Worm (Caenorhabditis elegans) whole organism, L3 larva: ENCODE measurements around the gene F54E2.5.

ENCODE experiments used
- R02D3.7 ChIP-seq: fragments of 150-350 bp; optimal IDR thresholded peaks from 2 replicates; lab custom pipeline; 2014; ENCODE audit warnings: missing biosample characterization, missing genetic modification characterization
- ZK546.5 ChIP-seq: sonication (generic microtip); optimal IDR thresholded peaks from 2 replicates; lab custom pipeline; 2017; ENCODE audit warnings: missing biosample characterization, missing genetic modification characterization
- ama-1 ChIP-seq: fragments of 150-350 bp; optimal IDR thresholded peaks from 2 replicates; lab custom pipeline; 2018
- ceh-82 ChIP-seq: fragments of 150-350 bp; optimal IDR thresholded peaks from 2 replicates; lab custom pipeline; 2014; ENCODE audit warnings: missing biosample characterization, missing genetic modification characterization
- ceh-9 ChIP-seq: sonication (generic microtip); optimal IDR thresholded peaks from 2 replicates; lab custom pipeline; 2018; ENCODE audit warnings: missing biosample characterization, missing genetic modification characterization
- egl-27 ChIP-seq: sonication (generic microtip); optimal IDR thresholded peaks from 4 replicates; lab custom pipeline; 2017; ENCODE audit warnings: missing biosample characterization, missing genetic modification reagents, missing genetic modification characterization
- egl-5 ChIP-seq: fragments of 150-350 bp; optimal IDR thresholded peaks from 2 replicates; lab custom pipeline; 2017; ENCODE audit warnings: missing biosample characterization, missing genetic modification reagents, missing genetic modification characterization, inconsistent platforms
- elt-1 ChIP-seq: fragments of 150-350 bp; optimal IDR thresholded peaks from 2 replicates; lab custom pipeline; 2014; ENCODE audit warnings: missing biosample characterization, missing genetic modification characterization
- elt-2 ChIP-seq: sonication (generic microtip); optimal IDR thresholded peaks from 2 replicates; lab custom pipeline; 2016; ENCODE audit warnings: missing genetic modification reagents, mild to moderate bottlenecking, missing genetic modification characterization, missing compliant biosample characterization
- elt-3 ChIP-seq, 3 experiments: fragments of 150-350 bp in 1 of 3; sonication (generic microtip) in 2 of 3; optimal IDR thresholded peaks; 2 replicates in 2 of 3; 4 replicates in 1 of 3; lab custom pipeline; 2014 to 2017; ENCODE audit warnings: missing biosample characterization in 3 of 3, missing genetic modification characterization in 3 of 3
- eor-1 ChIP-seq, 2 experiments: fragments of 150-350 bp; optimal IDR thresholded peaks; 2 replicates each; lab custom pipeline; 2014 to 2018; ENCODE audit warnings: missing biosample characterization in 2 of 2, missing genetic modification characterization in 2 of 2
- fkh-2 ChIP-seq: fragments of 150-350 bp; optimal IDR thresholded peaks from 2 replicates; lab custom pipeline; 2014; ENCODE audit warnings: missing biosample characterization, missing genetic modification reagents, missing genetic modification characterization
- hmg-11 ChIP-seq: sonication (generic microtip); optimal IDR thresholded peaks from 2 replicates; lab custom pipeline; 2016; ENCODE audit warnings: missing genetic modification characterization, missing compliant biosample characterization
- jun-1 ChIP-seq: fragments of 150-350 bp; optimal IDR thresholded peaks from 2 replicates; lab custom pipeline; 2014; ENCODE audit warnings: missing biosample characterization, missing genetic modification reagents, missing genetic modification characterization
- lin-39 ChIP-seq: fragments of 150-350 bp; optimal IDR thresholded peaks from 2 replicates; lab custom pipeline; 2018; ENCODE audit warnings: missing biosample characterization, missing genetic modification reagents, missing genetic modification characterization
- lsy-12 ChIP-seq: sonication (generic microtip); optimal IDR thresholded peaks from 2 replicates; lab custom pipeline; 2016; ENCODE audit warnings: mild to moderate bottlenecking, missing genetic modification characterization, missing compliant biosample characterization
- mdl-1 ChIP-seq: fragments of 150-350 bp; optimal IDR thresholded peaks from 2 replicates; lab custom pipeline; 2014; ENCODE audit warnings: missing biosample characterization, missing genetic modification characterization
- nfya-1 ChIP-seq: sonication (generic microtip); optimal IDR thresholded peaks from 2 replicates; lab custom pipeline; 2017; ENCODE audit warnings: missing genetic modification characterization, mild to moderate bottlenecking, missing compliant biosample characterization, antibody characterized with exemption, moderate library complexity; ENCODE audit not compliant: insufficient read depth
- nhr-23 ChIP-seq: fragments of 150-350 bp; optimal IDR thresholded peaks from 2 replicates; lab custom pipeline; 2014; ENCODE audit warnings: missing biosample characterization, missing genetic modification reagents, missing genetic modification characterization
- nhr-237 ChIP-seq: fragments of 150-350 bp; optimal IDR thresholded peaks from 2 replicates; lab custom pipeline; 2014; ENCODE audit warnings: missing biosample characterization, missing genetic modification characterization
- nhr-25 ChIP-seq: sonication (generic microtip); optimal IDR thresholded peaks from 2 replicates; lab custom pipeline; 2017; ENCODE audit warnings: missing biosample characterization, missing genetic modification characterization
- nhr-43 ChIP-seq: sonication (generic microtip); optimal IDR thresholded peaks from 2 replicates; lab custom pipeline; 2016; ENCODE audit warnings: mild to moderate bottlenecking, missing genetic modification characterization, missing compliant biosample characterization; ENCODE audit not compliant: poor library complexity, severe bottlenecking
- nhr-67 ChIP-seq: fragments of 150-350 bp; optimal IDR thresholded peaks from 2 replicates; lab custom pipeline; 2014; ENCODE audit warnings: missing biosample characterization, missing genetic modification characterization
- nhr-77 ChIP-seq: fragments of 150-350 bp; optimal IDR thresholded peaks from 2 replicates; lab custom pipeline; 2014; ENCODE audit warnings: missing biosample characterization, missing genetic modification characterization
- pha-4 ChIP-seq: fragments of 150-350 bp; optimal IDR thresholded peaks from 2 replicates; lab custom pipeline; 2014; ENCODE audit warnings: missing biosample characterization, missing genetic modification reagents, missing genetic modification characterization
- pqm-1 ChIP-seq: fragments of 150-350 bp; optimal IDR thresholded peaks from 2 replicates; lab custom pipeline; 2017; ENCODE audit warnings: missing biosample characterization, missing genetic modification characterization, inconsistent platforms
- sea-2 ChIP-seq: fragments of 150-350 bp; sonication (generic microtip); optimal IDR thresholded peaks from 4 replicates; lab custom pipeline; 2014; ENCODE audit warnings: missing biosample characterization, missing genetic modification reagents, missing genetic modification characterization
- skn-1 ChIP-seq: fragments of 150-350 bp; optimal IDR thresholded peaks from 2 replicates; lab custom pipeline; 2014; ENCODE audit warnings: missing biosample characterization, missing genetic modification characterization
- snpc-4 ChIP-seq: fragments of 150-350 bp; optimal IDR thresholded peaks from 2 replicates; lab custom pipeline; 2014; ENCODE audit warnings: missing biosample characterization, missing genetic modification characterization
- tbx-2 ChIP-seq: sonication (generic microtip); optimal IDR thresholded peaks from 2 replicates; lab custom pipeline; 2016; ENCODE audit warnings: mild to moderate bottlenecking, missing genetic modification characterization, missing compliant biosample characterization
- unc-62 ChIP-seq: fragments of 150-350 bp; sonication (generic microtip); optimal IDR thresholded peaks from 4 replicates; lab custom pipeline; 2014; ENCODE audit warnings: missing biosample characterization, missing genetic modification reagents, missing genetic modification characterization
- ztf-11 ChIP-seq: fragments of 150-350 bp; optimal IDR thresholded peaks from 2 replicates; lab custom pipeline; 2014; ENCODE audit warnings: missing biosample characterization, missing genetic modification characterization
- ztf-4 ChIP-seq: fragments of 150-350 bp; optimal IDR thresholded peaks from 2 replicates; lab custom pipeline; 2014; ENCODE audit warnings: missing biosample characterization, missing genetic modification characterization

F54E2.5 gene

DNA sequence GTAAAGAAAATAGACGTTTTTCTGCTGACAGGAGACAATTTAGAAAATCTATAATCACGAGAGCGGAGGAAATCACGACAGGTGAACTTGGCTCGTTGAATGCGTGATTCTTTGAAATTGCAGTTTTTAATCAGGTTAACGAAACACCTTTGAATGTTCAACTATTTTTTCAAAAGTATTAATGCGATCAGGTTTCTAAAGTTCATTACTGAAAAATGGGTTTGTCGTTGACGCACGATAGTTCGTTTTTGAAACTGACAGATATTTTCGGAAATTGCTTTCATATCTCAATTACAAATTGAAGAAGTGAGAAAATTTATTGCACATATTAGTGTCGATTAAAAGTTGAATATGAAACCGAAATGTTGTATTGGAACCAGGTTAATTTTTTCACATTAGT lies at the start of gene F54E2.5:
Gene F54E2.5, minus strand, starts transcription at position 101 of the 400 bp plus-strand sequence.
- TF ChIP-seq elt-1 (tag; lab: Kevin White, UChicago) (no peak), jun-1 (tag; lab: Kevin White, UChicago) (no peak), egl-27 (tag; lab: Kevin White, UChicago) (no peak), hmg-11 (tag; lab: Kevin White, UChicago) (no peak), nhr-25 (tag; lab: Kevin White, UChicago) (no peak)
- TF ChIP-seq, all 47 proteins: peak for 0

DNA sequence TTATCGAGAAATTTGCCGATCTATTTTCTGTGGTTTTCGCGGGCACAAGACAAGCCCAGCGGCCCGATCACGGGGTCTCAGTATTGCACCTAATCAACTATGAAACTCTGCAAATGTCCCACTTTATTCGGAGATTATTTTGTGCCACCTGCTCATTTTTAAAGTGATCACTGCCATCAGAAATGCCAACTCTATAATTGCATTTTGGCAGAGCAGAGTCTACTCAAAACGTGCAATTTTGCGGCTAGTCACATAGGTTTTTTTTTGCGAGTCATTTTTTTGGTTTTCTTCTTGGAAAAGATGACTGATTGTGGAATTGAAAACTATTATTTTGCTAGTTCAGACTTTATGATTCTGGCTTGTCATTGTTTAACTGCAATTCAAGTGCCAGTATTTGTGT lies 49.0 kb upstream of the F54E2.5 start, which contains the start of gene srh-240:
Gene srh-240, plus strand, starts transcription at position 301 of the 400 bp plus-strand sequence.
- TF ChIP-seq ztf-11 = no peak
- TF ChIP-seq snpc-4 (tag; lab: Kevin White, UChicago) = no peak
- TF ChIP-seq R02D3.7 (tag; lab: Kevin White, UChicago) = no peak
- no peak for TF ChIP-seq sea-2 (GFP tag; lab: Kevin White, UChicago)
- no peak for TF ChIP-seq ztf-4
- no peak for TF ChIP-seq nhr-67 (tag; lab: Kevin White, UChicago)
- TF ChIP-seq elt-2 (tag; lab: Kevin White, UChicago) = no peak
- TF ChIP-seq ceh-9 = no peak
- no peak for TF ChIP-seq pha-4 (tag; lab: Kevin White, UChicago)
- no peak for TF ChIP-seq nfya-1 (tag; lab: Kevin White, UChicago)
- no peak for TF ChIP-seq elt-1 (tag; lab: Kevin White, UChicago)
- TF ChIP-seq elt-3 (tag; optimal IDR thresholded peaks at IDR 0.05; lab: Kevin White, UChicago) = no peak
- TF ChIP-seq nhr-237 (tag; lab: Kevin White, UChicago) = no peak
- TF ChIP-seq ama-1 (lab: Kevin White, UChicago) = no peak
- TF ChIP-seq ceh-82 (tag; lab: Kevin White, UChicago) = no peak
- TF ChIP-seq lsy-12 (tag; lab: Kevin White, UChicago) = no peak
- TF ChIP-seq pqm-1 (tag; lab: Kevin White, UChicago) = no peak
- no peak for TF ChIP-seq tbx-2 (tag; lab: Kevin White, UChicago)
- no peak for TF ChIP-seq fkh-2
- TF ChIP-seq nhr-23 (tag; lab: Kevin White, UChicago) = no peak
- TF ChIP-seq, all 47 proteins: peak for 0

DNA sequence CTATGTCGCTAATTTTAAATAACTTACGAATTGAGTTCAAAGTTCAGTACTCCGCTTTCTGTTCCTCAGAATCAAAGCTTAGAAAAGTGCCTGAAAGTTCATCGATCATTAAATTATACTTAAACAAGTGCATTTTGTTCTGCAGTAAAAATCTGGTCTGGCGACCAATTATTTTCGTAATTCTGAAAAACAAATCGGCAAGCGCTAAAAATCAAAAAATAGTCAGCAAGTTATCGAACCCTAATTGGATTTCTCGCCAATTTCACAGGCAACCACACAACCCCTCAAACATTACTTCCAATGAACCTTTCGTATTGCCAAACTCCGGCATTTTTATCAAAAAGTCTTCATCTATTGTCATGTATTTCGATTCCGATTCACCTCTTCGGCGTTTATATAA lies 47.2 kb upstream of the F54E2.5 start, which contains the start of gene srh-272:
Gene srh-272, plus strand, starts transcription at position 301 of the 400 bp plus-strand sequence.
- no peak for TF ChIP-seq elt-3 (tag; optimal IDR thresholded peaks at IDR 0.05; lab: Kevin White, UChicago)

DNA sequence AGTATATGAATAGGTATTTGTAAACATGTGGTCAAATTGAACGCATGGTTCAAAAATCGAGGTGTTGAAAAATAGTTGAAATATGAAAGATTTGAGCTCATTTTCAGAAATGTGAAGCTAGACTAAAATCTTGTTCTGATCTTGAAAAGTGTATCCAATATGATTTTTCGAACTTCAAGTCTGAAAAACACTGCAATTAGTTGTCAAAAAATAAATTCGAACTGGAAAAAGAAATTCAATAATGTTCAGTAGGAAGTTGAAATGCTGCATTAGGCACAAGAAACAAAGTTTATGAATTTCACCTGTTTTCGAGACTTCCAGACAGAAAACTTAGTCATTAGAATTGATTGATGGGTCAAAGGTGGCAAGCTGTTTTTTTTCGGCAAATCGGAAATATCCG lies 45.6 kb upstream of the F54E2.5 start, which contains the start of gene srh-270:
Gene srh-270, minus strand, starts transcription at position 101 of the 400 bp plus-strand sequence.
- no peak for TF ChIP-seq eor-1 (tag; optimal IDR thresholded peaks at IDR 0.05; lab: Kevin White, UChicago)
- no peak for TF ChIP-seq nhr-77 (tag; lab: Kevin White, UChicago)

DNA sequence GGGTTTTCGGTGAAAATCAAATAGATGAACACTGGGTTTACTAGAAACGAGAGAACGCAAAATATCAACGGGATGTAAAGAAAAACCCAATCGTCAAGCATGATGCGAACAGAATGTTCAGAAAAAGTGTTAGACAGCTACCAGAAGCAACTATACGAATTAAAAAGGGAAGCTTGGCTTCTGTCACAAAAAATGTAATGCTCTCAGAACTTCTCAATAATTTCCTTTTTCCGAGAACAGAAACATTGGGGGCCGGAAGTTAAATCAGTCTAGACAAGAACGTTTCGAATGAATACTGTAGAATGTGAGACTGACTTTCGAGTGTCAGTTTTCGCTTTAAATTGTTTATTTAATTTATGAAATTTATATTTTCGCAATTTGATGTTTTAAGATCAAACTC lies 43.9 kb upstream of the F54E2.5 start, which contains the start of gene srj-54:
Gene srj-54, minus strand, starts transcription at position 101 of the 400 bp plus-strand sequence.
- TF ChIP-seq skn-1 (tag; lab: Kevin White, UChicago) (no peak), lsy-12 (tag; lab: Kevin White, UChicago) (no peak), lin-39 (tag; lab: Kevin White, UChicago) (no peak), fkh-2 (no peak), ztf-11 (no peak), nhr-237 (tag; lab: Kevin White, UChicago) (no peak), pha-4 (tag; lab: Kevin White, UChicago) (no peak), tbx-2 (tag; lab: Kevin White, UChicago) (no peak), nhr-77 (tag; lab: Kevin White, UChicago) (no peak), ama-1 (lab: Kevin White, UChicago) (no peak), nhr-43 (tag; lab: Kevin White, UChicago) (no peak), jun-1 (tag; lab: Kevin White, UChicago) (no peak), ceh-82 (tag; lab: Kevin White, UChicago) (no peak), ZK546.5 (tag; lab: Kevin White, UChicago) (no peak), elt-3 (tag; optimal IDR thresholded peaks at IDR 0.05; lab: Kevin White, UChicago) (no peak), unc-62 (GFP tag; lab: Kevin White, UChicago) (no peak), egl-27 (tag; lab: Kevin White, UChicago) (no peak), hmg-11 (tag; lab: Kevin White, UChicago) (no peak), mdl-1 (tag; lab: Kevin White, UChicago) (no peak), egl-5 (tag; lab: Kevin White, UChicago) (no peak)
